Worm (Caenorhabditis elegans) whole organism, L1 larva: ENCODE measurements around the gene F27C8.2.

Source experiments
- aly-2 ChIP-seq: fragments of 150-350 bp; optimal IDR thresholded peaks from 2 replicates; lab custom pipeline; 2014; ENCODE audit warnings: missing biosample characterization, missing genetic modification characterization
- fkh-10 ChIP-seq: sonication (generic microtip); optimal IDR thresholded peaks from 2 replicates; lab custom pipeline; 2017; ENCODE audit warnings: missing biosample characterization, missing genetic modification reagents, missing genetic modification characterization
- hlh-4 ChIP-seq: sonication (generic microtip); optimal IDR thresholded peaks from 2 replicates; lab custom pipeline; 2016; ENCODE audit warnings: mild to moderate bottlenecking, missing genetic modification characterization, missing compliant biosample characterization
- jun-1 ChIP-seq: fragments of 150-350 bp; optimal IDR thresholded peaks from 2 replicates; lab custom pipeline; 2014; ENCODE audit warnings: missing biosample characterization, missing genetic modification reagents, missing genetic modification characterization
- mdl-1 ChIP-seq, 2 experiments: fragments of 150-350 bp; optimal IDR thresholded peaks; 2 replicates each; lab custom pipeline; 2014 to 2017; ENCODE audit warnings: missing biosample characterization in 2 of 2, missing genetic modification characterization in 2 of 2, inconsistent platforms in 1 of 2
- nhr-12 ChIP-seq: sonication (generic microtip); optimal IDR thresholded peaks from 2 replicates; lab custom pipeline; 2017; ENCODE audit warnings: missing biosample characterization, missing genetic modification characterization
- nhr-19 ChIP-seq: fragments of 200-800 bp; sonication (Bioruptor generic); conservative IDR thresholded peaks from 2 replicates; pipeline ENCODE4 v1.3.6; 2022; ENCODE audit warnings: missing genetic modification characterization, missing compliant biosample characterization
- nhr-237 ChIP-seq: fragments of 150-350 bp; optimal IDR thresholded peaks from 2 replicates; lab custom pipeline; 2014; ENCODE audit warnings: missing biosample characterization, missing genetic modification characterization
- sptf-1 ChIP-seq: fragments of 150-350 bp; optimal IDR thresholded peaks from 2 replicates; lab custom pipeline; 2014; ENCODE audit warnings: missing biosample characterization, missing genetic modification characterization
- ztf-11 ChIP-seq, 2 experiments: sonication (generic microtip); optimal IDR thresholded peaks; 2 replicates each; lab custom pipeline; 2016 to 2017; ENCODE audit warnings: missing genetic modification characterization in 2 of 2, missing biosample characterization in 1 of 2, missing compliant biosample characterization in 1 of 2

- TF ChIP-seq ztf-11 (tag; optimal IDR thresholded peaks at IDR 0.05; lab: Kevin White, UChicago) (no peak), mdl-1 (tag; optimal IDR thresholded peaks at IDR 0.05; lab: Kevin White, UChicago) (no peak), nhr-12 (tag; lab: Kevin White, UChicago) (no peak), sptf-1 (tag; lab: Kevin White, UChicago) (no peak), fkh-10 (GFP tag; lab: Kevin White, UChicago) (no peak), aly-2 (no peak), nhr-19 (no peak), nhr-237 (no peak), hlh-4 (tag; lab: Kevin White, UChicago) (no peak), jun-1 (tag; lab: Kevin White, UChicago) (no peak)
Measured at ce11 chrIV:9627033-9627432, 30.9 kb downstream of the F27C8.2 start.
